Worm (Caenorhabditis elegans) whole organism, L4 larva: ENCODE data around the gene ugt-54.

Experiments used
- D1046.2 ChIP-seq: fragments of 200-800 bp; sonication (Bioruptor generic); IDR thresholded peaks from 2 replicates; pipeline ENCODE4 v1.3.6; 2022; ENCODE audit warnings: missing genetic modification characterization, missing compliant biosample characterization
- R02D3.7 ChIP-seq: fragments of 150-350 bp; sonication (generic microtip); optimal IDR thresholded peaks from 3 replicates; lab custom pipeline; 2014; ENCODE audit warnings: missing biosample characterization, missing genetic modification characterization
- aha-1 ChIP-seq: fragments of 150-350 bp; peaks from one replicate; lab custom pipeline; 2014; ENCODE audit warnings: missing biosample characterization, missing genetic modification characterization
- ama-1 ChIP-seq: fragments of 150-350 bp; optimal IDR thresholded peaks from 2 replicates; lab custom pipeline; 2014; ENCODE audit warnings: inconsistent platforms, mixed read lengths
- ces-1 ChIP-seq: fragments of 150-350 bp; sonication (generic microtip); optimal IDR thresholded peaks from 4 replicates; lab custom pipeline; 2014; ENCODE audit warnings: missing biosample characterization, missing genetic modification reagents, missing genetic modification characterization
- fkh-10 ChIP-seq: fragments of 150-350 bp; optimal IDR thresholded peaks from 2 replicates; lab custom pipeline; 2014; ENCODE audit warnings: missing biosample characterization, missing genetic modification reagents, missing genetic modification characterization
- lin-13 ChIP-seq: fragments of 150-350 bp; optimal IDR thresholded peaks from 2 replicates; lab custom pipeline; 2014; ENCODE audit warnings: missing biosample characterization, missing genetic modification reagents, missing genetic modification characterization
- nhr-237 ChIP-seq: sonication (generic microtip); optimal IDR thresholded peaks from 2 replicates; lab custom pipeline; 2017; ENCODE audit warnings: missing biosample characterization, missing genetic modification characterization
- snpc-4 ChIP-seq: fragments of 150-350 bp; optimal IDR thresholded peaks from 2 replicates; lab custom pipeline; 2014; ENCODE audit warnings: missing biosample characterization, missing genetic modification characterization
- unc-62 ChIP-seq, 3 experiments: fragments of 150-350 bp in 1 of 3; sonication (generic microtip); optimal IDR thresholded peaks in 2 of 3; peaks in 1 of 3; 1 replicate in 1 of 3; 2 replicates in 2 of 3; lab custom pipeline; 2014 to 2017; ENCODE audit warnings: missing biosample characterization in 3 of 3, missing genetic modification characterization in 3 of 3, missing genetic modification reagents in 3 of 3, missing genotype in 1 of 3
- zag-1 ChIP-seq: fragments of 150-350 bp; optimal IDR thresholded peaks from 2 replicates; lab custom pipeline; 2014; ENCODE audit warnings: missing biosample characterization, missing genetic modification characterization

ce11 chrIV:10716348-10716747, 45.1 kb upstream of the ugt-54 start, which contains the start of gene ncx-3:
- no peak for TF ChIP-seq snpc-4 (tag; lab: Kevin White, UChicago)
- TF ChIP-seq aha-1 (tag; lab: Kevin White, UChicago): no peak
- TF ChIP-seq nhr-237 (tag; lab: Kevin White, UChicago): no peak
- TF ChIP-seq ama-1 (lab: Kevin White, UChicago): no peak
- TF ChIP-seq fkh-10: no peak
- TF ChIP-seq unc-62 (GFP tag; optimal IDR thresholded peaks at IDR 0.05 in 1 of 2; lab: Kevin White, UChicago): peak in 1 of 2 experiments; percentile 74
- TF ChIP-seq unc-62 (tag; optimal IDR thresholded peaks at IDR 0.05; lab: Kevin White, UChicago): no peak
- no peak for TF ChIP-seq R02D3.7 (tag; lab: Kevin White, UChicago)
- TF ChIP-seq ces-1: no peak
- TF ChIP-seq lin-13: no peak
- no peak for TF ChIP-seq zag-1 (tag; lab: Kevin White, UChicago)
- no peak for TF ChIP-seq D1046.2 (GFP tag; lab: Robert Waterston, UW)
